Fruit fly (Drosophila melanogaster) whole organism, embryonic: Measurements from ENCODE around the gene CtsF.

ENCODE experiments used
- CG10979 ChIP-seq: fragments of 200-800 bp; sonication (Bioruptor generic); optimal IDR thresholded peaks from 2 replicates; lab custom pipeline; 2018; ENCODE audit warnings: missing biosample characterization, mild to moderate bottlenecking, missing genetic modification characterization, moderate library complexity
- CG11247 ChIP-seq: fragments of 200-800 bp; sonication (Bioruptor generic); IDR thresholded peaks from 2 replicates; pipeline ENCODE4 v1.3.6; 2022; ENCODE audit warnings: missing biosample characterization, missing genetic modification characterization
- CG11456 ChIP-seq: fragments of 200-800 bp; sonication (Bioruptor generic); IDR thresholded peaks from 3 replicates; pipeline ENCODE4 v1.3.6; 2022; ENCODE audit warnings: missing biosample characterization, missing genetic modification characterization
- CG12299 ChIP-seq: fragments of 200-800 bp; sonication (Bioruptor generic); optimal IDR thresholded peaks from 2 replicates; lab custom pipeline; 2018; ENCODE audit warnings: missing biosample characterization, mild to moderate bottlenecking, missing genetic modification characterization
- CG12391 ChIP-seq: fragments of 200-800 bp; sonication (Bioruptor generic); optimal IDR thresholded peaks from 3 replicates; lab custom pipeline; 2018; ENCODE audit warnings: missing biosample characterization, mild to moderate bottlenecking, missing genetic modification characterization, moderate library complexity
- CG12942 ChIP-seq: fragments of 200-800 bp; sonication (Bioruptor generic); optimal IDR thresholded peaks from 3 replicates; lab custom pipeline; 2016; ENCODE audit warnings: missing biosample characterization, missing genetic modification characterization
- CG13624 ChIP-seq: fragments of 200-800 bp; sonication (Bioruptor generic); optimal IDR thresholded peaks from 2 replicates; lab custom pipeline; 2016; ENCODE audit warnings: missing biosample characterization, missing genetic modification characterization
- CG14441 ChIP-seq: fragments of 200-800 bp; sonication (Bioruptor generic); IDR thresholded peaks from 2 replicates; pipeline ENCODE4 v1.3.6; 2022; ENCODE audit warnings: missing biosample characterization, missing genetic modification characterization
- CG16813 ChIP-seq: fragments of 200-800 bp; sonication (Bioruptor generic); IDR thresholded peaks from 3 replicates; pipeline ENCODE4 v1.3.6; 2022; ENCODE audit warnings: missing biosample characterization, missing genetic modification characterization; ENCODE audit not compliant: partially characterized antibody
- CG17568 ChIP-seq: fragments of 200-800 bp; sonication (Bioruptor generic); optimal IDR thresholded peaks from 2 replicates; lab custom pipeline; 2018; ENCODE audit warnings: missing biosample characterization, mild to moderate bottlenecking, missing genetic modification characterization, moderate library complexity
- CG18011 ChIP-seq: fragments of 200-800 bp; sonication (Bioruptor generic); optimal IDR thresholded peaks from 2 replicates; lab custom pipeline; 2017; ENCODE audit warnings: missing biosample characterization, missing genetic modification characterization, mild to moderate bottlenecking, moderate library complexity, missing genotype
- CG18262 ChIP-seq: fragments of 200-800 bp; optimal IDR thresholded peaks from 3 replicates; lab custom pipeline; 2019; ENCODE audit warnings: missing biosample characterization, mild to moderate bottlenecking, missing genetic modification characterization, moderate library complexity
- CG18764 ChIP-seq: fragments of 200-800 bp; sonication (Bioruptor generic); optimal IDR thresholded peaks from 3 replicates; lab custom pipeline; 2016; ENCODE audit warnings: missing biosample characterization, missing genetic modification characterization
- CG42726 ChIP-seq: fragments of 200-800 bp; sonication (Bioruptor generic); IDR thresholded peaks from 2 replicates; pipeline ENCODE4 v1.3.6; 2022; ENCODE audit warnings: missing biosample characterization, missing genetic modification characterization; ENCODE audit not compliant: partially characterized antibody
- CG4730 ChIP-seq: fragments of 200-800 bp; sonication (Bioruptor generic); IDR thresholded peaks from 2 replicates; pipeline ENCODE4 v1.3.6; 2022; ENCODE audit warnings: missing biosample characterization, missing genetic modification characterization
- CG6272 ChIP-seq: fragments of 200-800 bp; sonication (Bioruptor generic); IDR thresholded peaks from 2 replicates; pipeline ENCODE4 v1.3.6; 2022; ENCODE audit warnings: missing biosample characterization, missing genetic modification characterization
- CG8281 ChIP-seq: fragments of 200-800 bp; sonication (Bioruptor generic); optimal IDR thresholded peaks from 2 replicates; lab custom pipeline; 2018; ENCODE audit warnings: missing biosample characterization, mild to moderate bottlenecking, missing genetic modification characterization, moderate library complexity
- CG8478 ChIP-seq: fragments of >200 bp; optimal IDR thresholded peaks from 2 replicates; lab custom pipeline; 2018
- CG9817 ChIP-seq: fragments of 200-800 bp; sonication (Bioruptor generic); optimal IDR thresholded peaks from 2 replicates; lab custom pipeline; 2018; ENCODE audit warnings: missing biosample characterization, mild to moderate bottlenecking, missing genetic modification characterization, moderate library complexity
- Camta ChIP-seq: fragments of 200-800 bp; sonication (Bioruptor generic); optimal IDR thresholded peaks from 2 replicates; lab custom pipeline; 2016; ENCODE audit warnings: missing biosample characterization, missing genetic modification characterization
- Dll ChIP-seq: fragments of 200-800 bp; sonication (Bioruptor generic); IDR thresholded peaks from 4 replicates; pipeline ENCODE4 v1.3.6; 2022; ENCODE audit warnings: missing biosample characterization, missing genetic modification characterization; ENCODE audit not compliant: partially characterized antibody
- Doc3 ChIP-seq: fragments of 200-800 bp; sonication (Bioruptor generic); IDR thresholded peaks from 3 replicates; pipeline ENCODE4 v1.3.6; 2022; ENCODE audit warnings: missing biosample characterization, missing genetic modification characterization; ENCODE audit not compliant: partially characterized antibody
- Dp ChIP-seq: fragments of 200-800 bp; sonication (Bioruptor generic); optimal IDR thresholded peaks from 2 replicates; lab custom pipeline; 2018; ENCODE audit warnings: missing biosample characterization, mild to moderate bottlenecking, missing genetic modification characterization, moderate library complexity
- Fer3 ChIP-seq: fragments of 200-800 bp; sonication (Bioruptor generic); optimal IDR thresholded peaks from 2 replicates; lab custom pipeline; 2018; ENCODE audit warnings: missing biosample characterization, mild to moderate bottlenecking, missing genetic modification characterization, moderate library complexity
- HLH3B ChIP-seq: fragments of 200-800 bp; sonication (Bioruptor generic); IDR thresholded peaks from 2 replicates; pipeline ENCODE4 v1.3.6; 2022; ENCODE audit warnings: missing biosample characterization, missing genetic modification characterization
- Hr51 ChIP-seq, 2 experiments: fragments of 200-800 bp; sonication (Bioruptor generic); optimal IDR thresholded peaks; 2 replicates in 1 of 2; 3 replicates in 1 of 2; lab custom pipeline; 2016 to 2018; ENCODE audit warnings: missing biosample characterization in 2 of 2, missing genetic modification characterization in 2 of 2, mild to moderate bottlenecking in 1 of 2, moderate library complexity in 1 of 2
- Hsf ChIP-seq: fragments of 200-800 bp; sonication (Bioruptor generic); optimal IDR thresholded peaks from 3 replicates; lab custom pipeline; 2016; ENCODE audit warnings: missing biosample characterization, missing genetic modification characterization
- Mes4 ChIP-seq: fragments of 200-800 bp; sonication (Bioruptor generic); optimal IDR thresholded peaks from 2 replicates; lab custom pipeline; 2016; ENCODE audit warnings: missing biosample characterization, missing genetic modification characterization
- Oaz ChIP-seq: fragments of 200-800 bp; sonication (Bioruptor generic); IDR thresholded peaks from 2 replicates; pipeline ENCODE4 v1.3.6; 2022; ENCODE audit warnings: missing biosample characterization, missing genetic modification characterization
- PHDP ChIP-seq: fragments of 200-800 bp; sonication (Bioruptor generic); optimal IDR thresholded peaks from 3 replicates; lab custom pipeline; 2018; ENCODE audit warnings: missing biosample characterization, mild to moderate bottlenecking, missing genetic modification characterization, moderate library complexity
- Sry-β ChIP-seq: fragments of 200-800 bp; sonication (Bioruptor generic); optimal IDR thresholded peaks from 2 replicates; lab custom pipeline; 2018; ENCODE audit warnings: missing biosample characterization, mild to moderate bottlenecking, missing genetic modification characterization, moderate library complexity
- al ChIP-seq: fragments of 200-800 bp; sonication (Bioruptor generic); IDR thresholded peaks from 2 replicates; pipeline ENCODE4 v1.3.6; 2022; ENCODE audit warnings: missing biosample characterization, missing genetic modification characterization
- bsh ChIP-seq, 2 experiments: fragments of 200-800 bp; sonication (Bioruptor generic); optimal IDR thresholded peaks; 2 replicates each; lab custom pipeline; 2017 to 2018; ENCODE audit warnings: mild to moderate bottlenecking in 2 of 2, missing biosample characterization in 2 of 2, missing genetic modification characterization in 2 of 2, moderate library complexity in 1 of 2
- caup ChIP-seq: fragments of 200-800 bp; sonication (Bioruptor generic); optimal IDR thresholded peaks from 3 replicates; lab custom pipeline; 2017; ENCODE audit warnings: missing biosample characterization, mild to moderate bottlenecking, missing genetic modification characterization, moderate library complexity; ENCODE audit not compliant: severe bottlenecking
- dan ChIP-seq: fragments of 200-800 bp; sonication (Bioruptor generic); IDR thresholded peaks from 2 replicates; pipeline ENCODE4 v1.3.6; 2022; ENCODE audit warnings: missing biosample characterization, missing genetic modification characterization
- danr ChIP-seq: fragments of 200-800 bp; sonication (Bioruptor generic); IDR thresholded peaks from 2 replicates; pipeline ENCODE4 v1.3.6; 2022; ENCODE audit warnings: missing biosample characterization, missing genetic modification characterization
- dmrt99B ChIP-seq: fragments of 200-800 bp; sonication (Bioruptor generic); optimal IDR thresholded peaks from 2 replicates; lab custom pipeline; 2018; ENCODE audit warnings: missing biosample characterization, mild to moderate bottlenecking, missing genetic modification characterization, moderate library complexity
- ftz-f1 ChIP-seq: fragments of 200-800 bp; sonication (Bioruptor generic); optimal IDR thresholded peaks from 2 replicates; lab custom pipeline; 2016; ENCODE audit warnings: missing biosample characterization, missing genetic modification characterization
- luna ChIP-seq: fragments of 200-800 bp; sonication (Bioruptor generic); optimal IDR thresholded peaks from 2 replicates; lab custom pipeline; 2016; ENCODE audit warnings: missing biosample characterization, missing genetic modification characterization
- psq ChIP-seq: fragments of 200-800 bp; sonication (Bioruptor generic); optimal IDR thresholded peaks from 2 replicates; lab custom pipeline; 2017; ENCODE audit warnings: missing biosample characterization, missing genetic modification characterization
- repo ChIP-seq: fragments of 200-800 bp; sonication (Bioruptor generic); optimal IDR thresholded peaks from 2 replicates; lab custom pipeline; 2016; ENCODE audit warnings: missing biosample characterization, missing genetic modification characterization
- row ChIP-seq: fragments of 200-800 bp; sonication (Bioruptor generic); IDR thresholded peaks from 3 replicates; pipeline ENCODE4 v1.3.6; 2022; ENCODE audit warnings: missing biosample characterization, missing genetic modification characterization
- salm ChIP-seq: fragments of 200-800 bp; sonication (Bioruptor generic); optimal IDR thresholded peaks from 2 replicates; lab custom pipeline; 2018; ENCODE audit warnings: missing biosample characterization, mild to moderate bottlenecking, missing genetic modification characterization
- sc ChIP-seq, 3 experiments: fragments of >200 bp in 2 of 3; fragments of 200-800 bp in 1 of 3; sonication (Bioruptor generic) in 1 of 3; optimal IDR thresholded peaks; 2 replicates in 2 of 3; 3 replicates in 1 of 3; lab custom pipeline; 2017; ENCODE audit warnings: mild to moderate bottlenecking in 1 of 3, missing biosample characterization in 1 of 3, missing genetic modification characterization in 1 of 3, missing genetic modification reagents in 1 of 3
- tio ChIP-seq: fragments of 200-800 bp; sonication (Bioruptor generic); optimal IDR thresholded peaks from 2 replicates; lab custom pipeline; 2017; ENCODE audit warnings: missing biosample characterization, missing genetic modification characterization, inconsistent platforms
- ttk ChIP-seq: fragments of 200-800 bp; sonication (Bioruptor generic); IDR thresholded peaks from 2 replicates; pipeline ENCODE4 v2.1.2; 2022; ENCODE audit warnings: missing biosample characterization, missing genetic modification characterization
- vfl ChIP-seq: fragments of 200-800 bp; sonication (Bioruptor generic); optimal IDR thresholded peaks from 2 replicates; lab custom pipeline; 2016; ENCODE audit warnings: missing biosample characterization, missing genetic modification characterization
- z ChIP-seq: fragments of 200-800 bp; sonication (Bioruptor generic); IDR thresholded peaks from 3 replicates; pipeline ENCODE4 v1.3.6; 2022; ENCODE audit warnings: missing biosample characterization, missing genetic modification characterization
- zf30C ChIP-seq: fragments of 200-800 bp; sonication (Bioruptor generic); optimal IDR thresholded peaks from 3 replicates; lab custom pipeline; 2018; ENCODE audit warnings: missing biosample characterization, mild to moderate bottlenecking, missing genetic modification characterization

CtsF gene

DNA sequence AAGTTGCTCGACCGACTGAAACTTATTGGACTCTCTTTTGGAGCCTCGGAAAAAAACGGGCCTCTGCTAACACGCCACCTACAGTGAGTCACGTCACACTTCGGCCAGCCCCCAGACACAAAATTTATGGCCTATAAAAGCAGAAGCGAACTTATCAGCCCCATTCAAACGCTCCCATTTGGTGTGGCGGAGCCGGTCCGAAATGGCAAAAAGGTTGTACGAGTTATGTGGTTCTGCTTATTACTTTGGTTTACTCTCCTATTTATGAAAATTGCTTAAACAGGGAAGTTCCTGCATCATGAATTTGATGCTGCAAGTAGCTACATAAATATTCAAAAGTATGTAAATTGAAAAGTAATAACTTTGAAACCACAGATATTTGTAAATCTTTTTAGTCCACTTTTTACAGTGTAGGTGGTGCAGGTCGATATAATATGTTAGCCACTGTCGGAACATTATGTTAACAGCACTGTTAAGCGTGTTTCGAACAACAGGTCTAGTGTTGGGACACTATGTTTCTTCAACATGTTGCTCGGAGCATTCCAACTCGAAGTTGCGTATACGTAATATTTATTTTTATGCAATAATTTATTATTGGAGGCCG is 31.9 kb upstream of the CtsF start (continued):
- TF ChIP-seq tio (GFP tag; lab: Kevin White, UChicago): peak; percentile 84
- peak; percentile 90 for TF ChIP-seq CG12299 (tag; lab: Kevin White, UChicago)
- peak; percentile 92 for TF ChIP-seq CG12391 (tag; lab: Kevin White, UChicago)
- TF ChIP-seq Dp: no peak
- TF ChIP-seq CG18764 (GFP tag; lab: Kevin White, UChicago): peak; percentile 70
- TF ChIP-seq Fer3: peak; percentile 91
- TF ChIP-seq salm (tag; lab: Kevin White, UChicago): peak; percentile 82
- TF ChIP-seq row (GFP tag; lab: Robert Waterston, UW): peak; percentile 91
- peak; percentile 68 for TF ChIP-seq HLH3B
- peak; percentile 79 for TF ChIP-seq CG18011
- TF ChIP-seq Dll (GFP tag; lab: Robert Waterston, UW): no peak
- peak; percentile 88 for TF ChIP-seq CG9817 (tag; lab: Kevin White, UChicago)
- peak; percentile 73 for TF ChIP-seq Oaz (GFP tag; lab: Robert Waterston, UW)
- TF ChIP-seq Sry-β (GFP tag; lab: Kevin White, UChicago): peak; percentile 42
- TF ChIP-seq PHDP (tag; lab: Kevin White, UChicago): peak; percentile 93
- TF ChIP-seq CG6272 (GFP tag; lab: Robert Waterston, UW): peak; percentile 67
- peak; percentile 61 for TF ChIP-seq CG17568
- peak; percentile 79; the same call in 1 of the 3 replicates for TF ChIP-seq CG11456
- TF ChIP-seq CG4730 (GFP tag; lab: Robert Waterston, UW): peak; percentile 73
- peak; percentile 86 for TF ChIP-seq Camta
- TF ChIP-seq CG14441 (GFP tag; lab: Robert Waterston, UW): peak; percentile 80
- no peak for TF ChIP-seq Doc3 (GFP tag; lab: Robert Waterston, UW)
- TF ChIP-seq ftz-f1: peak; percentile 26
- no peak for TF ChIP-seq CG16813 (GFP tag; lab: Robert Waterston, UW)
- no peak for TF ChIP-seq z (GFP tag; lab: Robert Waterston, UW)
- TF ChIP-seq CG11247 (GFP tag; lab: Robert Waterston, UW): peak; percentile 81
- TF ChIP-seq danr (GFP tag; lab: Robert Waterston, UW): peak; percentile 58; the same call in 1 of the 2 replicates
- peak; percentile 86 to 95 for TF ChIP-seq Hr51 (GFP tag; optimal IDR thresholded peaks at IDR 0.05; lab: Kevin White, UChicago)
- TF ChIP-seq al (GFP tag; lab: Robert Waterston, UW): peak; percentile 84
- peak; percentile 74 to 91 for TF ChIP-seq bsh (GFP tag; optimal IDR thresholded peaks at IDR 0.05; lab: Kevin White, UChicago)
- no peak for TF ChIP-seq CG8478
- TF ChIP-seq vfl (GFP tag; lab: Kevin White, UChicago): peak; percentile 78
- no peak for TF ChIP-seq dan
- no peak for TF ChIP-seq sc (optimal IDR thresholded peaks at IDR 0.05; lab: Kevin White, UChicago)
- peak; percentile 75 for TF ChIP-seq sc (GFP tag; optimal IDR thresholded peaks at IDR 0.05; lab: Kevin White, UChicago)
- TF ChIP-seq Hsf: peak; percentile 92
- TF ChIP-seq CG18262 (tag; lab: Kevin White, UChicago): peak; percentile 93
- TF ChIP-seq psq (GFP tag; lab: Kevin White, UChicago): peak; percentile 34
- peak; percentile 76 for TF ChIP-seq CG8281 (tag; lab: Kevin White, UChicago)
- TF ChIP-seq CG10979 (tag; lab: Kevin White, UChicago): peak; percentile 90
- TF ChIP-seq ttk (GFP tag; lab: Robert Waterston, UW): peak; percentile 66
- peak; percentile 94 for TF ChIP-seq dmrt99B (tag; lab: Kevin White, UChicago)
- peak; percentile 77 for TF ChIP-seq zf30C (GFP tag; lab: Kevin White, UChicago)
- TF ChIP-seq CG42726: no peak
- peak; percentile 88 for TF ChIP-seq caup
- TF ChIP-seq CG12942: peak; percentile 79
- TF ChIP-seq repo (GFP tag; lab: Kevin White, UChicago): peak; percentile 87
- TF ChIP-seq luna: peak; percentile 84
- peak; percentile 94 for TF ChIP-seq CG13624 (GFP tag; lab: Kevin White, UChicago)
- TF ChIP-seq Mes4 (GFP tag; lab: Kevin White, UChicago): peak; percentile 82
